Worm (Caenorhabditis elegans): ENCODE measurements around the gene Y38C1AA.12.

DNA sequence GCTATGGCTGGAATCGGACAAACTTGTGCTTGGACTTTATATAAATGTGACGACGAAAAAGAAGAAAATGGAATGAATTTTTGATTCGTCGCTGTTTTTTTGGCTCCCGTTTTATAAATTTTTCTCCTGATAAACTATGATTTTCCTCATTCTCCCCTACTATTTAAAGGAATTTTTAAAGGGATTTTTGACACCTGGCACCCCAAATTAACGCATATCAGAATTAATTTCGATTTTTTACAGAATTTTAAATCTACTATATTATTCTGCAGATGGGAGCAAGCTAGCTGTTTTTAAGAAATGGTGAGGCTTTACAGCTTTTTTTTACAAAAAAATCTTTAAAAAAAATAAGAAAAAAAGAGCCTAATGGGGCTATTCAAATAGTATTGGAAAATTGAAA lies 12.9 kb downstream of the Y38C1AA.12 start, which contains the start of gene coa-1:
- TF ChIP-seq ref-1 (GFP tag; conservative IDR thresholded peaks at IDR 0.05) = no peak
- TF ChIP-seq T22C8.4 (GFP tag; IDR thresholded peaks at IDR 0.05) = no peak
- TF ChIP-seq tab-1 (GFP tag; IDR thresholded peaks at IDR 0.05) = no peak
- no peak for TF ChIP-seq ztf-23 (GFP tag; IDR thresholded peaks at IDR 0.05)
- no peak for TF ChIP-seq cog-1 (tag; optimal IDR thresholded peaks at IDR 0.05)
- TF ChIP-seq ztf-29 (GFP tag; IDR thresholded peaks at IDR 0.05) = no peak
- no peak for TF ChIP-seq klf-2 (GFP tag; conservative IDR thresholded peaks at IDR 0.05)
- no peak for TF ChIP-seq med-1 (GFP tag; optimal IDR thresholded peaks at IDR 0.05; ENCODE audit: insufficient read depth)
